Worm (Caenorhabditis elegans) whole organism, L4 larva: Measurements from ENCODE around the gene T02H6.7.

ENCODE experiments used
- nhr-25 ChIP-seq: sonication (generic microtip); optimal IDR thresholded peaks from 2 replicates; lab custom pipeline; 2017; ENCODE audit warnings: missing genetic modification characterization, mild to moderate bottlenecking, missing compliant biosample characterization, antibody characterized with exemption, moderate library complexity, borderline replicate concordance; ENCODE audit not compliant: insufficient read depth
- skn-1 ChIP-seq: fragments of 150-350 bp; optimal IDR thresholded peaks from 2 replicates; lab custom pipeline; 2014; ENCODE audit warnings: missing biosample characterization, missing genetic modification characterization
- snpc-4 ChIP-seq: fragments of 150-350 bp; optimal IDR thresholded peaks from 2 replicates; lab custom pipeline; 2014; ENCODE audit warnings: missing biosample characterization, missing genetic modification characterization
- unc-130 ChIP-seq: sonication (generic microtip); optimal IDR thresholded peaks from 2 replicates; lab custom pipeline; 2016; ENCODE audit warnings: missing genetic modification reagents, missing genetic modification characterization, missing compliant biosample characterization
- unc-62 ChIP-seq, 3 experiments: fragments of 150-350 bp in 1 of 3; sonication (generic microtip); optimal IDR thresholded peaks in 2 of 3; peaks in 1 of 3; 1 replicate in 1 of 3; 2 replicates in 2 of 3; lab custom pipeline; 2014 to 2017; ENCODE audit warnings: missing biosample characterization in 3 of 3, missing genetic modification characterization in 3 of 3, missing genetic modification reagents in 3 of 3, missing genotype in 1 of 3

DNA sequence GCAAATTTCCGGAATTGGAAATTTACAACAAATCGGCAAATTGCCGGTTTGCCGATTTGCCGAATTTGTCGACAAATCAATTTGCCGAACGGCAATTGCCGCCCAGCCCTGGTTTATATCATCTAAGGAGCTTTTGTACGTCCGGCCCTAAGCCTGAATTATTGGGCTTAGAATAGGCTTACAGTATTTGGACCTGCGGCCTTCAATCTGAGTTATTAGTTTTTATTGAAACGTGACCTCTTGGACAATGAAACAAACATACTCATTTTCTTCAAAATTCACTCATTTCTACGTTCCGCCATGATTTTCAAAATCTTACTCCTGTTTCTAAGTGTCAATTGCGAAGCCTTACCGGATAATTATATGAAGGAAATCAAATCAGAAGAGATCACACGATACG is 7.1 kb upstream of the T02H6.7 start, which contains the start of gene Y39F10C.1:
- no peak for TF ChIP-seq skn-1
- TF ChIP-seq unc-130 (GFP tag; lab: Kevin White, UChicago): no peak
- TF ChIP-seq nhr-25 (tag; lab: Kevin White, UChicago): no peak
- TF ChIP-seq snpc-4 (tag; lab: Kevin White, UChicago): no peak
- no peak for TF ChIP-seq unc-62 (GFP tag; optimal IDR thresholded peaks at IDR 0.05 in 1 of 2; lab: Kevin White, UChicago)
- TF ChIP-seq unc-62 (tag; optimal IDR thresholded peaks at IDR 0.05; lab: Kevin White, UChicago): no peak
